Worm (Caenorhabditis elegans) whole organism, dauer: ENCODE measurements around the gene sumv-1.

Experiments used
- unc-62 ChIP-seq: sonication (generic microtip); optimal IDR thresholded peaks from 2 replicates; lab custom pipeline; 2017; ENCODE audit warnings: missing biosample characterization, missing genetic modification reagents, missing genetic modification characterization

The sumv-1 gene

DNA sequence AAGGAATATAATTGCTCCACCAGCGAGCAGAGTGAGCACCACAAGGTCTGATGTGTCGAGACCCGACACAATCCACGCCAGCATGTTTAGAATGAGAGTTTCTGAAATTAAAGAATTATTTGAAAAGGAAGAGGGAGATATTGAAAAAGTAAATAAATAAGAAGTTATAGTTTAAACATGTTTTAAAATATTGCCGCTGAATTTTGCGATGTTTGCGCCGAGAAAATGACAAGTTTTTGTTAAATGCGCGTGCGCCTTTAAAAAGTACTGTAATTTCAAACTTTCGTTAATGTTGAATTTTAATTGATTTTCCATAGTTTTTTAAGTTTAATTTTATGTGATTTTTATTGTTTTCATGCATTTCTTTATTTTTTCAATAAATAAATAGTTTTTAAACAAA is 54.4 kb downstream of the sumv-1 start, which contains the start of gene emb-8:
Gene emb-8, minus strand, starts transcription at position 101 of the 400 bp plus-strand sequence.
- no peak for TF ChIP-seq unc-62 (GFP tag; lab: Kevin White, UChicago)
